Worm (Caenorhabditis elegans): ENCODE measurements around the gene nlp-46.

DNA sequence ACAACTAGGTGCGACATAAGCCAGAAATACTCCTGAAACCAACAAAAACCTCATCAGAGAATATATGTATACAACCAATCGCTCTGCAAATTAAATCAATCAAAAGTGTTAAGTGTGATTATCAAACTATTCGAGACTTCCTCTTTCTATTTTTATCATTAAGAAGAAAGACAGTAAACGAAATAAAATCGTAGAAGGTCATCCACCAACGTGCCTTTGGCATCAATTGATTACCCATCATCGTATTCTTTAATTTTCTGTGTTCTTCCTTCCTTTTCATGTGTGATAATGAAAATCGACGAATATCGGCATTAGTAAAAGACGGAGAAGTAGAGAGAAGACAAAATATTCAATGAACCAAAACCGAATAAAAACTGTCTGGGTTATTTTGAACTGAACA is 5.9 kb upstream of the nlp-46 start:
- no peak for TF ChIP-seq snpc-4 (tag; optimal IDR thresholded peaks at IDR 0.05)
- no peak for TF ChIP-seq zag-1 (tag; optimal IDR thresholded peaks at IDR 0.05)
- no peak for TF ChIP-seq ceh-16 (tag; optimal IDR thresholded peaks at IDR 0.05)
- no peak for TF ChIP-seq nhr-76 (tag; optimal IDR thresholded peaks at IDR 0.05)
- no peak for TF ChIP-seq nhr-25 (tag; optimal IDR thresholded peaks at IDR 0.05)
- TF ChIP-seq ceh-82 (tag; optimal IDR thresholded peaks at IDR 0.05): no peak
- no peak for TF ChIP-seq aly-2 (tag; optimal IDR thresholded peaks at IDR 0.05)
- no peak for TF ChIP-seq unc-39 (tag; optimal IDR thresholded peaks at IDR 0.05)
- no peak for TF ChIP-seq nhr-12 (tag; optimal IDR thresholded peaks at IDR 0.05)
- no peak for TF ChIP-seq ama-1 (optimal IDR thresholded peaks at IDR 0.05)
- no peak for TF ChIP-seq pha-4 (tag; optimal IDR thresholded peaks at IDR 0.05)

All from whole organism, L3 larva.